Worm (Caenorhabditis elegans) whole organism, early embryonic: ENCODE measurements around the gene H20J04.6.

Experiments used
- B0310.2 ChIP-seq: sonication (generic microtip); optimal IDR thresholded peaks from 2 replicates; lab custom pipeline; 2016; ENCODE audit warnings: mild to moderate bottlenecking, missing genetic modification characterization, missing compliant biosample characterization
- F13C5.2 ChIP-seq: sonication (generic microtip); optimal IDR thresholded peaks from 2 replicates; lab custom pipeline; 2017; ENCODE audit warnings: mild to moderate bottlenecking, missing genetic modification characterization, inconsistent platforms, missing compliant biosample characterization
- aly-1 ChIP-seq: sonication (generic microtip); optimal IDR thresholded peaks from 2 replicates; lab custom pipeline; 2016; ENCODE audit warnings: missing genetic modification characterization, missing compliant biosample characterization
- ama-1 ChIP-seq: fragments of 150-350 bp; optimal IDR thresholded peaks from 2 replicates; lab custom pipeline; 2014
- ceh-13 ChIP-seq: fragments of 200-800 bp; sonication (Bioruptor generic); optimal IDR thresholded peaks from 2 replicates; lab custom pipeline; 2018; ENCODE audit warnings: mild to moderate bottlenecking, missing genetic modification characterization, missing compliant biosample characterization
- ceh-36 ChIP-seq: sonication (generic microtip); optimal IDR thresholded peaks from 2 replicates; lab custom pipeline; 2016; ENCODE audit warnings: missing genetic modification characterization, inconsistent platforms, missing compliant biosample characterization
- ets-7 ChIP-seq: sonication (generic microtip); optimal IDR thresholded peaks from 2 replicates; lab custom pipeline; 2016; ENCODE audit warnings: missing genotype, missing genetic modification characterization, missing compliant biosample characterization
- flt-1 ChIP-seq: fragments of 200-800 bp; sonication (Bioruptor generic); IDR thresholded peaks from 2 replicates; pipeline ENCODE4 v1.3.6; 2022; ENCODE audit warnings: missing genetic modification characterization, missing compliant biosample characterization
- hmbx-1 ChIP-seq: sonication (generic microtip); optimal IDR thresholded peaks from 2 replicates; lab custom pipeline; 2016; ENCODE audit warnings: mild to moderate bottlenecking, missing genetic modification characterization, missing compliant biosample characterization
- hmg-4 ChIP-seq: fragments of 200-800 bp; sonication (Bioruptor generic); optimal IDR thresholded peaks from 2 replicates; lab custom pipeline; 2018; ENCODE audit warnings: mild to moderate bottlenecking, missing genetic modification characterization, missing compliant biosample characterization
- hnd-1 ChIP-seq: sonication (generic microtip); optimal IDR thresholded peaks from 2 replicates; lab custom pipeline; 2016; ENCODE audit warnings: missing genetic modification characterization, missing compliant biosample characterization
- pes-1 ChIP-seq: fragments of 200-800 bp; sonication (Bioruptor generic); IDR thresholded peaks from 2 replicates; pipeline ENCODE4 v1.3.6; 2022; ENCODE audit warnings: missing genetic modification reagents, missing genetic modification characterization, missing compliant biosample characterization
- scrt-1 ChIP-seq: fragments of 200-800 bp; sonication (Bioruptor generic); IDR thresholded peaks from 2 replicates; pipeline ENCODE4 v1.3.6; 2022; ENCODE audit warnings: missing genetic modification characterization, missing compliant biosample characterization
- sea-1 ChIP-seq: fragments of 200-800 bp; sonication (Bioruptor generic); conservative IDR thresholded peaks from 2 replicates; pipeline ENCODE4 v1.3.6; 2022; ENCODE audit warnings: missing genetic modification characterization, missing compliant biosample characterization
- tbx-11 ChIP-seq: fragments of 200-800 bp; sonication (Bioruptor generic); IDR thresholded peaks from 2 replicates; pipeline ENCODE4 v1.3.6; 2022; ENCODE audit warnings: missing genetic modification characterization, missing compliant biosample characterization
- tbx-37 ChIP-seq: fragments of 200-800 bp; sonication (Bioruptor generic); conservative IDR thresholded peaks from 2 replicates; pipeline ENCODE4 v1.3.6; 2022; ENCODE audit warnings: missing genetic modification reagents, missing genetic modification characterization, missing compliant biosample characterization
- tra-4 ChIP-seq: sonication (generic microtip); optimal IDR thresholded peaks from 2 replicates; lab custom pipeline; 2017; ENCODE audit warnings: missing genetic modification characterization, missing compliant biosample characterization

Gene H20J04.6

ce11 chrII:4358765-4359164 lies 35.7 kb downstream of the H20J04.6 start, which contains the start of gene lat-2:
lat-2 (plus strand) TSS chrII:4359065.
- TF ChIP-seq ets-7 (tag; lab: Kevin White, UChicago) (no peak), tra-4 (tag; lab: Kevin White, UChicago) (no peak), ama-1 (lab: Kevin White, UChicago) (no peak), flt-1 (GFP tag; lab: Robert Waterston, UW) (no peak), pes-1 (GFP tag; lab: Robert Waterston, UW) (no peak), scrt-1 (GFP tag; lab: Robert Waterston, UW) (no peak), hnd-1 (tag; lab: Kevin White, UChicago) (no peak), tbx-37 (GFP tag; lab: Robert Waterston, UW) (no peak), aly-1 (no peak), tbx-11 (GFP tag; lab: Robert Waterston, UW) (no peak), ceh-13 (GFP tag; lab: Kevin White, UChicago) (no peak), B0310.2 (no peak), F13C5.2 (tag; lab: Kevin White, UChicago) (no peak), ceh-36 (tag; lab: Kevin White, UChicago) (no peak), hmbx-1 (no peak), sea-1 (GFP tag; lab: Robert Waterston, UW) (no peak), hmg-4 (GFP tag; lab: Kevin White, UChicago) (no peak)

- TF ChIP-seq hmbx-1 (no peak), hnd-1 (tag; lab: Kevin White, UChicago) (no peak), scrt-1 (GFP tag; lab: Robert Waterston, UW) (no peak), ama-1 (lab: Kevin White, UChicago) (no peak), tbx-11 (GFP tag; lab: Robert Waterston, UW) (no peak), sea-1 (GFP tag; lab: Robert Waterston, UW) (no peak), pes-1 (GFP tag; lab: Robert Waterston, UW) (no peak), flt-1 (GFP tag; lab: Robert Waterston, UW) (no peak), tra-4 (tag; lab: Kevin White, UChicago) (no peak), B0310.2 (no peak), ets-7 (tag; lab: Kevin White, UChicago) (no peak), tbx-37 (GFP tag; lab: Robert Waterston, UW) (no peak), ceh-13 (GFP tag; lab: Kevin White, UChicago) (no peak), aly-1 (no peak), hmg-4 (GFP tag; lab: Kevin White, UChicago) (no peak), ceh-36 (tag; lab: Kevin White, UChicago) (no peak), F13C5.2 (tag; lab: Kevin White, UChicago) (no peak)
Measured at ce11 chrII:4359219-4359618, 36.2 kb downstream of the H20J04.6 start.

ce11 chrII:4362088-4362487 lies 39.0 kb downstream of the H20J04.6 start:
- TF ChIP-seq hmg-4 (GFP tag; lab: Kevin White, UChicago) (no peak), ets-7 (tag; lab: Kevin White, UChicago) (no peak), hmbx-1 (no peak)

- TF ChIP-seq hmg-4 (GFP tag; lab: Kevin White, UChicago) (no peak), hmbx-1 (no peak), aly-1 (no peak), scrt-1 (GFP tag; lab: Robert Waterston, UW) (no peak), tbx-11 (GFP tag; lab: Robert Waterston, UW) (no peak), tra-4 (tag; lab: Kevin White, UChicago) (no peak), B0310.2 (no peak), flt-1 (GFP tag; lab: Robert Waterston, UW) (no peak), tbx-37 (GFP tag; lab: Robert Waterston, UW) (no peak), ceh-13 (GFP tag; lab: Kevin White, UChicago) (no peak)
Measured at ce11 chrII:4367923-4368322, 44.9 kb downstream of the H20J04.6 start, which contains the start of gene try-9. try-9 (plus strand) TSS chrII:4368223.

ce11 chrII:4369715-4370114 lies 46.7 kb downstream of the H20J04.6 start:
- TF ChIP-seq hnd-1 (tag; lab: Kevin White, UChicago) (no peak), tra-4 (tag; lab: Kevin White, UChicago) (no peak), ets-7 (tag; lab: Kevin White, UChicago) (no peak), sea-1 (GFP tag; lab: Robert Waterston, UW) (no peak), ceh-13 (GFP tag; lab: Kevin White, UChicago) (no peak), tbx-37 (GFP tag; lab: Robert Waterston, UW) (no peak), scrt-1 (GFP tag; lab: Robert Waterston, UW) (no peak), flt-1 (GFP tag; lab: Robert Waterston, UW) (no peak), hmbx-1 (no peak)

ce11 chrII:4370842-4371241 lies 47.8 kb downstream of the H20J04.6 start:
- TF ChIP-seq tbx-37 (GFP tag; lab: Robert Waterston, UW), result no peak
- no peak for TF ChIP-seq tra-4 (tag; lab: Kevin White, UChicago)
- TF ChIP-seq flt-1 (GFP tag; lab: Robert Waterston, UW), result no peak
- no peak for TF ChIP-seq pes-1 (GFP tag; lab: Robert Waterston, UW)
- TF ChIP-seq hmg-4 (GFP tag; lab: Kevin White, UChicago), result no peak
- no peak for TF ChIP-seq ama-1 (lab: Kevin White, UChicago)
- TF ChIP-seq tbx-11 (GFP tag; lab: Robert Waterston, UW), result no peak
- no peak for TF ChIP-seq F13C5.2 (tag; lab: Kevin White, UChicago)
- no peak for TF ChIP-seq hmbx-1
- TF ChIP-seq hnd-1 (tag; lab: Kevin White, UChicago), result no peak
- TF ChIP-seq aly-1, result no peak
- no peak for TF ChIP-seq sea-1 (GFP tag; lab: Robert Waterston, UW)
- TF ChIP-seq B0310.2, result no peak
- TF ChIP-seq scrt-1 (GFP tag; lab: Robert Waterston, UW), result no peak
- no peak for TF ChIP-seq ceh-13 (GFP tag; lab: Kevin White, UChicago)

- TF ChIP-seq pes-1 (GFP tag; lab: Robert Waterston, UW) (0 out of 2 replicates have a peak, but pooled peaks have one; percentile 0), flt-1 (GFP tag; lab: Robert Waterston, UW) (no peak), tbx-37 (GFP tag; lab: Robert Waterston, UW) (no peak), B0310.2 (no peak), ama-1 (lab: Kevin White, UChicago) (no peak), scrt-1 (GFP tag; lab: Robert Waterston, UW) (no peak)
Measured at ce11 chrII:4372406-4372805, 49.4 kb downstream of the H20J04.6 start, which contains the start of gene paic-1. paic-1 (minus strand) TSS chrII:4372525.
